Fruit fly (Drosophila melanogaster) whole organism, embryonic: ENCODE data around the gene scramb2.

Source experiments
- ATbp ChIP-seq: fragments of 200-800 bp; sonication (Bioruptor generic); optimal IDR thresholded peaks from 2 replicates; lab custom pipeline; 2017; ENCODE audit warnings: missing biosample characterization, mild to moderate bottlenecking, missing genetic modification characterization, missing genetic modification reagents
- Blimp-1 ChIP-seq: fragments of 200-800 bp; sonication (Bioruptor generic); optimal IDR thresholded peaks from 3 replicates; lab custom pipeline; 2018; ENCODE audit warnings: missing biosample characterization, missing genetic modification characterization, mild to moderate bottlenecking, moderate library complexity, missing genetic modification reagents
- CG10431 ChIP-seq: fragments of 200-800 bp; sonication (Bioruptor generic); optimal IDR thresholded peaks from 3 replicates; lab custom pipeline; 2018; ENCODE audit warnings: missing biosample characterization, mild to moderate bottlenecking, missing genetic modification characterization
- CG12769 ChIP-seq: fragments of 200-800 bp; sonication (Bioruptor generic); optimal IDR thresholded peaks from 2 replicates; lab custom pipeline; 2019; ENCODE audit warnings: missing biosample characterization, mild to moderate bottlenecking, missing genetic modification characterization, moderate library complexity
- CG14965 ChIP-seq: fragments of 200-800 bp; sonication (Bioruptor generic); optimal IDR thresholded peaks from 2 replicates; lab custom pipeline; 2016; ENCODE audit warnings: missing biosample characterization, missing genetic modification characterization, borderline replicate concordance
- CG15479 ChIP-seq: fragments of 200-800 bp; sonication (Bioruptor generic); optimal IDR thresholded peaks from 3 replicates; lab custom pipeline; 2019; ENCODE audit warnings: missing biosample characterization, mild to moderate bottlenecking, missing genetic modification characterization, moderate library complexity
- CG17829 ChIP-seq: fragments of 200-800 bp; optimal IDR thresholded peaks from 2 replicates; lab custom pipeline; 2019; ENCODE audit warnings: missing biosample characterization, mild to moderate bottlenecking, missing genetic modification characterization, moderate library complexity
- CG18599 ChIP-seq: fragments of 200-800 bp; sonication (Bioruptor generic); optimal IDR thresholded peaks from 3 replicates; lab custom pipeline; 2017; ENCODE audit warnings: missing biosample characterization, missing genetic modification characterization, mild to moderate bottlenecking, moderate library complexity, missing genetic modification reagents
- CG18619 ChIP-seq: fragments of 200-800 bp; sonication (Bioruptor generic); optimal IDR thresholded peaks from 3 replicates; lab custom pipeline; 2017; ENCODE audit warnings: missing biosample characterization, mild to moderate bottlenecking, missing genetic modification characterization
- CG33557 ChIP-seq: fragments of 200-800 bp; sonication (Bioruptor generic); optimal IDR thresholded peaks from 2 replicates; lab custom pipeline; 2019; ENCODE audit warnings: missing biosample characterization, mild to moderate bottlenecking, missing genetic modification characterization, moderate library complexity
- CG3847 ChIP-seq: fragments of 200-800 bp; sonication (Bioruptor generic); IDR thresholded peaks from 2 replicates; pipeline ENCODE4 v1.3.6; 2022; ENCODE audit warnings: missing biosample characterization, missing genetic modification characterization
- CG3995 ChIP-seq: fragments of 200-800 bp; sonication (Bioruptor generic); optimal IDR thresholded peaks from 3 replicates; lab custom pipeline; 2016; ENCODE audit warnings: missing biosample characterization, missing genetic modification characterization
- CG4328 ChIP-seq: fragments of 200-800 bp; sonication (Bioruptor generic); optimal IDR thresholded peaks from 3 replicates; lab custom pipeline; 2017; ENCODE audit warnings: missing biosample characterization, missing genetic modification reagents, missing genetic modification characterization
- CG5245 ChIP-seq: fragments of 200-800 bp; sonication (Bioruptor generic); optimal IDR thresholded peaks from 3 replicates; lab custom pipeline; 2016; ENCODE audit warnings: missing biosample characterization, missing genetic modification characterization
- CG6683 ChIP-seq: fragments of 200-800 bp; sonication (Bioruptor generic); optimal IDR thresholded peaks from 2 replicates; lab custom pipeline; 2017; ENCODE audit warnings: missing biosample characterization, mild to moderate bottlenecking, missing genetic modification characterization, missing genetic modification reagents
- CG7372 ChIP-seq: fragments of 200-800 bp; sonication (Bioruptor generic); IDR thresholded peaks from 2 replicates; pipeline ENCODE4 v1.3.6; 2022; ENCODE audit warnings: missing biosample characterization, missing genetic modification characterization
- CG9437 ChIP-seq: fragments of 200-800 bp; sonication (Bioruptor generic); optimal IDR thresholded peaks from 2 replicates; lab custom pipeline; 2018; ENCODE audit warnings: missing biosample characterization, mild to moderate bottlenecking, missing genetic modification characterization
- CG9932 ChIP-seq: fragments of 200-800 bp; sonication (Bioruptor generic); IDR thresholded peaks from 2 replicates; pipeline ENCODE4 v1.3.6; 2022; ENCODE audit warnings: missing biosample characterization, missing genetic modification characterization
- E2f1 ChIP-seq: fragments of 200-800 bp; sonication (Bioruptor generic); IDR thresholded peaks from 2 replicates; pipeline ENCODE4 v1.3.6; 2022; ENCODE audit warnings: missing biosample characterization, missing genetic modification characterization
- ERR ChIP-seq: fragments of 200-800 bp; sonication (Bioruptor generic); optimal IDR thresholded peaks from 2 replicates; lab custom pipeline; 2016; ENCODE audit warnings: missing biosample characterization, missing genetic modification characterization
- Ets65A ChIP-seq: fragments of 200-800 bp; sonication (Bioruptor generic); peaks from one replicate; lab custom pipeline; 2016; ENCODE audit warnings: missing biosample characterization, missing genetic modification characterization
- Gsc ChIP-seq: fragments of 200-800 bp; sonication (Bioruptor generic); IDR thresholded peaks from 2 replicates; pipeline ENCODE4 v1.3.6; 2022; ENCODE audit warnings: missing biosample characterization, missing genetic modification characterization
- Hr3 ChIP-seq: fragments of 200-800 bp; sonication (Bioruptor generic); optimal IDR thresholded peaks from 3 replicates; lab custom pipeline; 2016; ENCODE audit warnings: missing biosample characterization, missing genetic modification characterization
- Opbp ChIP-seq: fragments of 200-800 bp; sonication (Bioruptor generic); IDR thresholded peaks from 3 replicates; pipeline ENCODE4 v1.3.6; 2022; ENCODE audit warnings: missing biosample characterization, missing genetic modification characterization; ENCODE audit not compliant: partially characterized antibody
- Rfx ChIP-seq: fragments of 200-800 bp; sonication (Bioruptor generic); IDR thresholded peaks from 2 replicates; pipeline ENCODE4 v1.3.6; 2022; ENCODE audit warnings: missing biosample characterization, missing genetic modification characterization
- Six4 ChIP-seq: fragments of 200-800 bp; sonication (Bioruptor generic); optimal IDR thresholded peaks from 2 replicates; lab custom pipeline; 2016; ENCODE audit warnings: missing biosample characterization, missing genetic modification characterization
- al ChIP-seq: fragments of 200-800 bp; sonication (Bioruptor generic); IDR thresholded peaks from 2 replicates; pipeline ENCODE4 v1.3.6; 2022; ENCODE audit warnings: missing biosample characterization, missing genetic modification characterization
- bowl ChIP-seq: fragments of 200-800 bp; sonication (Bioruptor generic); IDR thresholded peaks from 2 replicates; pipeline ENCODE4 v1.3.6; 2022; ENCODE audit warnings: missing biosample characterization, missing genetic modification characterization
- bsh ChIP-seq, 2 experiments: fragments of 200-800 bp; sonication (Bioruptor generic); optimal IDR thresholded peaks; 2 replicates each; lab custom pipeline; 2017 to 2018; ENCODE audit warnings: mild to moderate bottlenecking in 2 of 2, missing biosample characterization in 2 of 2, missing genetic modification characterization in 2 of 2, moderate library complexity in 1 of 2
- chm ChIP-seq: fragments of 200-800 bp; sonication (Bioruptor generic); IDR thresholded peaks from 2 replicates; pipeline ENCODE4 v1.3.6; 2022; ENCODE audit warnings: missing biosample characterization, missing genetic modification characterization
- chn ChIP-seq: fragments of 200-800 bp; sonication (Bioruptor generic); optimal IDR thresholded peaks from 2 replicates; lab custom pipeline; 2016; ENCODE audit warnings: missing biosample characterization, missing genetic modification characterization
- da ChIP-seq: fragments of 200-800 bp; sonication (Bioruptor generic); optimal IDR thresholded peaks from 2 replicates; lab custom pipeline; 2016; ENCODE audit warnings: missing biosample characterization, missing genetic modification characterization
- dm ChIP-seq: fragments of 200-800 bp; sonication (Bioruptor generic); optimal IDR thresholded peaks from 3 replicates; lab custom pipeline; 2016; ENCODE audit warnings: missing biosample characterization, missing genetic modification characterization
- fd64A ChIP-seq: fragments of 200-800 bp; sonication (Bioruptor generic); optimal IDR thresholded peaks from 3 replicates; lab custom pipeline; 2018; ENCODE audit warnings: missing biosample characterization, mild to moderate bottlenecking, missing genetic modification characterization
- hkb ChIP-seq, 2 experiments: fragments of 200-800 bp in 1 of 2; fragments of >200 bp in 1 of 2; sonication (Bioruptor generic) in 1 of 2; IDR thresholded peaks in 1 of 2; optimal IDR thresholded peaks in 1 of 2; 2 replicates each; pipeline versions ENCODE4 v1.3.6 to Lab custom; 2017 to 2022; ENCODE audit warnings: missing biosample characterization in 1 of 2, missing genetic modification characterization in 1 of 2
- jumu ChIP-seq: fragments of 200-800 bp; sonication (Bioruptor generic); optimal IDR thresholded peaks from 3 replicates; lab custom pipeline; 2016; ENCODE audit warnings: missing biosample characterization, missing genetic modification characterization
- nau ChIP-seq: fragments of 200-800 bp; sonication (Bioruptor generic); optimal IDR thresholded peaks from 3 replicates; lab custom pipeline; 2017; ENCODE audit warnings: missing biosample characterization, mild to moderate bottlenecking, missing genetic modification characterization, missing genetic modification reagents
- nerfin-1 ChIP-seq: fragments of 200-800 bp; sonication (Bioruptor generic); optimal IDR thresholded peaks from 3 replicates; lab custom pipeline; 2019; ENCODE audit warnings: missing biosample characterization, mild to moderate bottlenecking, missing genetic modification characterization, moderate library complexity
- nerfin-2 ChIP-seq: fragments of 200-800 bp; sonication (Bioruptor generic); IDR thresholded peaks from 2 replicates; pipeline ENCODE4 v1.3.6; 2022; ENCODE audit warnings: missing biosample characterization, missing genetic modification characterization; ENCODE audit not compliant: partially characterized antibody
- odd ChIP-seq: fragments of 200-800 bp; sonication (Bioruptor generic); optimal IDR thresholded peaks from 2 replicates; lab custom pipeline; 2017; ENCODE audit warnings: missing biosample characterization, mild to moderate bottlenecking, missing genetic modification characterization
- psq ChIP-seq: fragments of 200-800 bp; sonication (Bioruptor generic); optimal IDR thresholded peaks from 2 replicates; lab custom pipeline; 2017; ENCODE audit warnings: missing biosample characterization, missing genetic modification characterization
- ranshi ChIP-seq: fragments of 200-800 bp; sonication (Bioruptor generic); IDR thresholded peaks from 2 replicates; pipeline ENCODE4 v1.3.6; 2022; ENCODE audit warnings: missing biosample characterization, missing genetic modification characterization
- sens ChIP-seq: fragments of 200-800 bp; sonication (Bioruptor generic); peaks from one replicate; lab custom pipeline; 2016; ENCODE audit warnings: missing biosample characterization, missing genetic modification characterization
- sima ChIP-seq: fragments of 200-800 bp; sonication (Bioruptor generic); optimal IDR thresholded peaks from 2 replicates; lab custom pipeline; 2016; ENCODE audit warnings: missing biosample characterization, missing genetic modification characterization
- sna ChIP-seq: fragments of 200-800 bp; sonication (Bioruptor generic); IDR thresholded peaks from 2 replicates; pipeline ENCODE4 v1.3.6; 2022; ENCODE audit warnings: missing biosample characterization, missing genetic modification characterization; ENCODE audit not compliant: partially characterized antibody
- stwl ChIP-seq: fragments of 200-800 bp; sonication (Bioruptor generic); optimal IDR thresholded peaks from 3 replicates; lab custom pipeline; 2018; ENCODE audit warnings: missing biosample characterization, mild to moderate bottlenecking, missing genetic modification characterization, moderate library complexity
- wdn ChIP-seq: fragments of 200-800 bp; sonication (Bioruptor generic); IDR thresholded peaks from 2 replicates; pipeline ENCODE4 v1.3.6; 2022; ENCODE audit warnings: missing biosample characterization, missing genetic modification characterization
- zen ChIP-seq: fragments of 200-800 bp; sonication (Bioruptor generic); optimal IDR thresholded peaks from 3 replicates; lab custom pipeline; 2018; ENCODE audit warnings: missing biosample characterization, mild to moderate bottlenecking, missing genetic modification characterization, moderate library complexity

scramb2 gene

dm6 chr3L:3090581-3091345 lies 44.2 kb upstream of the scramb2 start (continued):
- TF ChIP-seq chm (GFP tag; lab: Robert Waterston, UW) (peak; percentile 75), nau (no peak), E2f1 (GFP tag; lab: Robert Waterston, UW) (peak; percentile 40; the same call in 1 of the 2 replicates), jumu (GFP tag; lab: Kevin White, UChicago) (peak; percentile 26), Opbp (GFP tag; lab: Robert Waterston, UW) (peak; percentile 67; the same call in 2 of the 3 replicates), sima (GFP tag; lab: Kevin White, UChicago) (no peak), CG6683 (no peak), dm (no peak), CG4328 (GFP tag; lab: Kevin White, UChicago) (peak; percentile 13), CG12769 (tag; lab: Kevin White, UChicago) (no peak), wdn (GFP tag; lab: Robert Waterston, UW) (no peak), psq (GFP tag; lab: Kevin White, UChicago) (no peak), chn (GFP tag; lab: Kevin White, UChicago) (peak; percentile 61), CG14965 (GFP tag; lab: Kevin White, UChicago) (no peak), odd (GFP tag; lab: Kevin White, UChicago) (no peak), CG3995 (GFP tag; lab: Kevin White, UChicago) (no peak), CG5245 (GFP tag; lab: Kevin White, UChicago) (no peak), Ets65A (GFP tag; lab: Kevin White, UChicago) (no peak), CG7372 (GFP tag; lab: Robert Waterston, UW) (0 out of 2 replicates have a peak, but pooled peaks have one; percentile 7), hkb (optimal IDR thresholded peaks at IDR 0.05; lab: Kevin White, UChicago) (no peak), hkb (GFP tag; IDR thresholded peaks at IDR 0.05; lab: Robert Waterston, UW) (peak; percentile 66), Hr3 (peak; percentile 8), ATbp (GFP tag; lab: Kevin White, UChicago) (no peak), ranshi (GFP tag; lab: Robert Waterston, UW) (peak; percentile 16; the same call in 1 of the 2 replicates), fd64A (GFP tag; lab: Kevin White, UChicago) (no peak), nerfin-2 (GFP tag; lab: Robert Waterston, UW) (no peak), nerfin-1 (tag; lab: Kevin White, UChicago) (peak; percentile 31), sens (peak; percentile 89), CG3847 (GFP tag; lab: Robert Waterston, UW) (peak; percentile 47), CG9437 (no peak), CG10431 (GFP tag; lab: Kevin White, UChicago) (peak; percentile 23), stwl (tag; lab: Kevin White, UChicago) (no peak), zen (tag; lab: Kevin White, UChicago) (peak; percentile 48), sna (GFP tag; lab: Robert Waterston, UW) (no peak), Six4 (GFP tag; lab: Kevin White, UChicago) (no peak), Rfx (peak; percentile 52; the same call in 1 of the 2 replicates), CG17829 (tag; lab: Kevin White, UChicago) (peak; percentile 50), ERR (GFP tag; lab: Kevin White, UChicago) (peak; percentile 30), CG9932 (GFP tag; lab: Robert Waterston, UW) (peak; percentile 37), bowl (0 out of 2 replicates have a peak, but pooled peaks have one; percentile 4), CG33557 (GFP tag; lab: Kevin White, UChicago) (peak; percentile 50), bsh (GFP tag; optimal IDR thresholded peaks at IDR 0.05; lab: Kevin White, UChicago) (peak in 1 of 2 experiments; percentile 65), Blimp-1 (GFP tag; lab: Kevin White, UChicago) (peak; percentile 48), da (GFP tag; lab: Kevin White, UChicago) (no peak), Gsc (GFP tag; lab: Robert Waterston, UW) (no peak), CG18619 (no peak), CG15479 (no peak), al (GFP tag; lab: Robert Waterston, UW) (no peak), CG18599 (GFP tag; lab: Kevin White, UChicago) (peak; percentile 31)
